Fruit fly (Drosophila melanogaster) S2 (cell line): ENCODE results near the gene sad.

Source experiments
- CG8478 ChIP-seq: fragments of >200 bp; optimal IDR thresholded peaks from 2 replicates; lab custom pipeline; 2018
- CTCF ChIP-seq, 2 experiments: fragments of >200 bp; optimal IDR thresholded peaks; 2 replicates each; lab custom pipeline; 2018

dm6 chr3R:11876750-11877149, 285 bp upstream of the sad start:
- no peak for TF ChIP-seq CG8478
- TF ChIP-seq CTCF (optimal IDR thresholded peaks at IDR 0.05; lab: Kevin White, UChicago) = no peak
